Worm (Caenorhabditis elegans) whole organism, L2 larva: Measurements from ENCODE around the gene atgl-1.

Experiments
- F13H6.1 ChIP-seq: sonication (generic microtip); optimal IDR thresholded peaks from 2 replicates; lab custom pipeline; 2016; ENCODE audit warnings: missing genetic modification characterization, missing compliant biosample characterization
- dmd-4 ChIP-seq: sonication (generic microtip); optimal IDR thresholded peaks from 2 replicates; lab custom pipeline; 2017; ENCODE audit warnings: missing biosample characterization, missing genetic modification characterization
- elt-3 ChIP-seq: sonication (generic microtip); optimal IDR thresholded peaks from 2 replicates; lab custom pipeline; 2017; ENCODE audit warnings: missing biosample characterization, missing genetic modification characterization
- sma-3 ChIP-seq: sonication (generic microtip); optimal IDR thresholded peaks from 2 replicates; lab custom pipeline; 2016; ENCODE audit warnings: missing genetic modification reagents, missing genetic modification characterization, missing compliant biosample characterization
- snpc-4 ChIP-seq: fragments of 150-350 bp; optimal IDR thresholded peaks from 2 replicates; lab custom pipeline; 2014; ENCODE audit warnings: missing biosample characterization, missing genetic modification characterization
- unc-39 ChIP-seq: fragments of 150-350 bp; optimal IDR thresholded peaks from 2 replicates; lab custom pipeline; 2014; ENCODE audit warnings: missing biosample characterization, missing genetic modification characterization
- ztf-1 ChIP-seq: fragments of 200-800 bp; sonication (Bioruptor generic); conservative IDR thresholded peaks from 2 replicates; pipeline ENCODE4 v1.3.6; 2022; ENCODE audit warnings: missing genetic modification characterization, missing compliant biosample characterization

DNA sequence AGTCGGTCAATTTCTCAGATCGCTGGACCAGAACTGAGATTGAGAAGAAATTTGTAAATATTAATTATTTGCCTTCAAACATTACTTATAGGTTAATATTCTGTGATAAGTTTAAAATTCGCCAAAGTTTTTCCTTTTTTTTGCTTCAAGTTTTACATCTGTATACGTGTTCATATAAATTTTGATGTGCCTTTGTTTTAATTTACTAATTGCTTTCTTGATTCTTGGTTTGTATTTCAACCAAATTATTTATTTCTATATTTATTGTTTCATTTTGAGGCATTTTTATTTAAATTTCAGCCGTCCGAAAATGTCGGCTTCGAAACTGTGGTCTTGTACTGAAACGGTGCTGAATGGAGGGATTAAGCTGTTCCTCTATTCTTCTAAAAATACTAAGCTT is 17.0 kb upstream of the atgl-1 start, which contains the start of gene C05D11.1:
- TF ChIP-seq elt-3 (tag; lab: Kevin White, UChicago) = no peak
- TF ChIP-seq F13H6.1 = no peak
- TF ChIP-seq snpc-4 (tag; lab: Kevin White, UChicago) = no peak
- no peak for TF ChIP-seq sma-3 (GFP tag; lab: Kevin White, UChicago)
- no peak for TF ChIP-seq unc-39 (tag; lab: Kevin White, UChicago)
- no peak for TF ChIP-seq ztf-1 (GFP tag; lab: Robert Waterston, UW)
- no peak for TF ChIP-seq dmd-4 (tag; lab: Kevin White, UChicago)
